Fruit fly (Drosophila melanogaster) whole organism, embryonic: Measurements from ENCODE around the gene CG14868.
A peak's percentile ranks its signal among the peaks of the same experiment; 100 is the strongest.

Experiments used
- CG11093 ChIP-seq: fragments of 200-800 bp; sonication (Bioruptor generic); IDR thresholded peaks from 3 replicates; pipeline ENCODE4 v1.3.6; 2022; ENCODE audit warnings: missing biosample characterization, missing genetic modification characterization
- CG13287 ChIP-seq: fragments of 200-800 bp; sonication (Bioruptor generic); IDR thresholded peaks from 2 replicates; pipeline ENCODE4 v1.3.6; 2022; ENCODE audit warnings: missing biosample characterization, missing genetic modification characterization; ENCODE audit not compliant: partially characterized antibody
- CG13624 ChIP-seq: fragments of 200-800 bp; sonication (Bioruptor generic); optimal IDR thresholded peaks from 2 replicates; lab custom pipeline; 2016; ENCODE audit warnings: missing biosample characterization, missing genetic modification characterization
- CG14050 ChIP-seq: fragments of 200-800 bp; sonication (Bioruptor generic); IDR thresholded peaks from 3 replicates; pipeline ENCODE4 v1.3.6; 2022; ENCODE audit warnings: missing biosample characterization, missing genetic modification characterization
- CG14710 ChIP-seq: fragments of 200-800 bp; sonication (Bioruptor generic); optimal IDR thresholded peaks from 3 replicates; lab custom pipeline; 2019; ENCODE audit warnings: missing biosample characterization, mild to moderate bottlenecking, missing genetic modification characterization, moderate library complexity
- CG16813 ChIP-seq: fragments of 200-800 bp; sonication (Bioruptor generic); IDR thresholded peaks from 3 replicates; pipeline ENCODE4 v1.3.6; 2022; ENCODE audit warnings: missing biosample characterization, missing genetic modification characterization; ENCODE audit not compliant: partially characterized antibody
- CG17186 ChIP-seq: fragments of 200-800 bp; sonication (Bioruptor generic); optimal IDR thresholded peaks from 3 replicates; lab custom pipeline; 2017; ENCODE audit warnings: missing biosample characterization, missing genetic modification reagents, missing genetic modification characterization
- CG17568 ChIP-seq: fragments of 200-800 bp; sonication (Bioruptor generic); optimal IDR thresholded peaks from 2 replicates; lab custom pipeline; 2018; ENCODE audit warnings: missing biosample characterization, mild to moderate bottlenecking, missing genetic modification characterization, moderate library complexity
- CG17802 ChIP-seq: fragments of 200-800 bp; sonication (Bioruptor generic); optimal IDR thresholded peaks from 2 replicates; lab custom pipeline; 2018; ENCODE audit warnings: missing biosample characterization, mild to moderate bottlenecking, missing genetic modification characterization, moderate library complexity
- CG2116 ChIP-seq: fragments of 200-800 bp; sonication (Bioruptor generic); optimal IDR thresholded peaks from 3 replicates; lab custom pipeline; 2018; ENCODE audit warnings: missing biosample characterization, mild to moderate bottlenecking, missing genetic modification characterization
- CG3407 ChIP-seq: fragments of 200-800 bp; sonication (Bioruptor generic); optimal IDR thresholded peaks from 2 replicates; lab custom pipeline; 2018; ENCODE audit warnings: missing biosample characterization, mild to moderate bottlenecking, missing genetic modification characterization
- CG34376 ChIP-seq: fragments of 200-800 bp; sonication (Bioruptor generic); optimal IDR thresholded peaks from 2 replicates; lab custom pipeline; 2018; ENCODE audit warnings: missing biosample characterization, mild to moderate bottlenecking, missing genetic modification characterization
- CG3847 ChIP-seq: fragments of 200-800 bp; sonication (Bioruptor generic); IDR thresholded peaks from 2 replicates; pipeline ENCODE4 v1.3.6; 2022; ENCODE audit warnings: missing biosample characterization, missing genetic modification characterization
- CG42726 ChIP-seq: fragments of 200-800 bp; sonication (Bioruptor generic); IDR thresholded peaks from 2 replicates; pipeline ENCODE4 v1.3.6; 2022; ENCODE audit warnings: missing biosample characterization, missing genetic modification characterization; ENCODE audit not compliant: partially characterized antibody
- CG43689 ChIP-seq: fragments of 200-800 bp; sonication (Bioruptor generic); IDR thresholded peaks from 2 replicates; pipeline ENCODE4 v1.3.6; 2022; ENCODE audit warnings: missing biosample characterization, missing genetic modification characterization
- CG4617 ChIP-seq: fragments of 200-800 bp; sonication (Bioruptor generic); optimal IDR thresholded peaks from 3 replicates; lab custom pipeline; 2016; ENCODE audit warnings: missing biosample characterization, missing genetic modification characterization, borderline replicate concordance
- CG6175 ChIP-seq: fragments of 200-800 bp; sonication (Bioruptor generic); IDR thresholded peaks from 3 replicates; pipeline ENCODE4 v1.3.6; 2022; ENCODE audit warnings: missing biosample characterization, missing genetic modification characterization
- CG6272 ChIP-seq: fragments of 200-800 bp; sonication (Bioruptor generic); IDR thresholded peaks from 2 replicates; pipeline ENCODE4 v1.3.6; 2022; ENCODE audit warnings: missing biosample characterization, missing genetic modification characterization
- CG9437 ChIP-seq: fragments of 200-800 bp; sonication (Bioruptor generic); optimal IDR thresholded peaks from 2 replicates; lab custom pipeline; 2018; ENCODE audit warnings: missing biosample characterization, mild to moderate bottlenecking, missing genetic modification characterization
- Deaf1 ChIP-seq: fragments of 200-800 bp; optimal IDR thresholded peaks from 3 replicates; lab custom pipeline; 2019; ENCODE audit warnings: missing biosample characterization, mild to moderate bottlenecking, missing genetic modification characterization, moderate library complexity
- Dll ChIP-seq: fragments of 200-800 bp; sonication (Bioruptor generic); IDR thresholded peaks from 4 replicates; pipeline ENCODE4 v1.3.6; 2022; ENCODE audit warnings: missing biosample characterization, missing genetic modification characterization; ENCODE audit not compliant: partially characterized antibody
- Gug ChIP-seq: fragments of 200-800 bp; sonication (Bioruptor generic); IDR thresholded peaks from 4 replicates; pipeline ENCODE4 v1.3.6; 2022; ENCODE audit warnings: missing biosample characterization, missing genetic modification characterization
- H2.0 ChIP-seq: fragments of 200-800 bp; sonication (Bioruptor generic); IDR thresholded peaks from 2 replicates; pipeline ENCODE4 v1.3.6; 2022; ENCODE audit warnings: missing biosample characterization, missing genetic modification characterization
- HmgD ChIP-seq: fragments of 200-800 bp; sonication (Bioruptor generic); optimal IDR thresholded peaks from 3 replicates; lab custom pipeline; 2016; ENCODE audit warnings: missing biosample characterization, missing genetic modification characterization
- Hr3 ChIP-seq: fragments of 200-800 bp; sonication (Bioruptor generic); optimal IDR thresholded peaks from 3 replicates; lab custom pipeline; 2016; ENCODE audit warnings: missing biosample characterization, missing genetic modification characterization
- Jarid2 ChIP-seq: fragments of 200-800 bp; sonication (Bioruptor generic); optimal IDR thresholded peaks from 3 replicates; lab custom pipeline; 2017; ENCODE audit warnings: mild to moderate bottlenecking, missing biosample characterization, missing genetic modification reagents, missing genetic modification characterization
- Lim3 ChIP-seq: fragments of 200-800 bp; sonication (Bioruptor generic); IDR thresholded peaks from 2 replicates; pipeline ENCODE4 v1.3.6; 2022; ENCODE audit warnings: missing biosample characterization, missing genetic modification characterization
- MESR4 ChIP-seq: fragments of 200-800 bp; sonication (Bioruptor generic); optimal IDR thresholded peaks from 2 replicates; lab custom pipeline; 2018; ENCODE audit warnings: missing biosample characterization, mild to moderate bottlenecking, missing genetic modification characterization, moderate library complexity
- Mad ChIP-seq: fragments of 200-800 bp; sonication (Bioruptor generic); optimal IDR thresholded peaks from 2 replicates; lab custom pipeline; 2016; ENCODE audit warnings: missing biosample characterization, missing genetic modification characterization
- Oaz ChIP-seq: fragments of 200-800 bp; sonication (Bioruptor generic); IDR thresholded peaks from 2 replicates; pipeline ENCODE4 v1.3.6; 2022; ENCODE audit warnings: missing biosample characterization, missing genetic modification characterization
- TFAM ChIP-seq: fragments of 200-800 bp; sonication (Bioruptor generic); optimal IDR thresholded peaks from 2 replicates; lab custom pipeline; 2017; ENCODE audit warnings: missing biosample characterization, missing genetic modification characterization, inconsistent platforms
- ab ChIP-seq: fragments of 200-800 bp; sonication (Bioruptor generic); optimal IDR thresholded peaks from 2 replicates; lab custom pipeline; 2016; ENCODE audit warnings: missing biosample characterization, missing genetic modification characterization
- ase ChIP-seq: fragments of 200-800 bp; sonication (Bioruptor generic); IDR thresholded peaks from 3 replicates; pipeline ENCODE4 v1.3.6; 2022; ENCODE audit warnings: missing biosample characterization, missing genetic modification characterization
- bigmax ChIP-seq: fragments of 200-800 bp; sonication (Bioruptor generic); optimal IDR thresholded peaks from 2 replicates; lab custom pipeline; 2018; ENCODE audit warnings: missing biosample characterization, mild to moderate bottlenecking, missing genetic modification characterization
- br ChIP-seq: fragments of >200 bp; optimal IDR thresholded peaks from 2 replicates; lab custom pipeline; 2017
- caup ChIP-seq: fragments of 200-800 bp; sonication (Bioruptor generic); optimal IDR thresholded peaks from 3 replicates; lab custom pipeline; 2017; ENCODE audit warnings: missing biosample characterization, mild to moderate bottlenecking, missing genetic modification characterization, moderate library complexity; ENCODE audit not compliant: severe bottlenecking
- disco-r ChIP-seq: fragments of 200-800 bp; sonication (Bioruptor generic); optimal IDR thresholded peaks from 2 replicates; lab custom pipeline; 2016; ENCODE audit warnings: missing biosample characterization, missing genetic modification characterization
- esg ChIP-seq: fragments of 200-800 bp; sonication (Bioruptor generic); conservative IDR thresholded peaks from 2 replicates; pipeline ENCODE4 v1.3.6; 2022; ENCODE audit warnings: missing biosample characterization, missing genetic modification characterization
- ftz-f1 ChIP-seq: fragments of 200-800 bp; sonication (Bioruptor generic); optimal IDR thresholded peaks from 2 replicates; lab custom pipeline; 2016; ENCODE audit warnings: missing biosample characterization, missing genetic modification characterization
- gcm2 ChIP-seq: fragments of 200-800 bp; sonication (Bioruptor generic); optimal IDR thresholded peaks from 2 replicates; lab custom pipeline; 2016; ENCODE audit warnings: missing biosample characterization, missing genetic modification characterization
- ken ChIP-seq: fragments of 200-800 bp; sonication (Bioruptor generic); IDR thresholded peaks from 3 replicates; pipeline ENCODE4 v1.3.6; 2022; ENCODE audit warnings: missing biosample characterization, missing genetic modification characterization
- maf-S ChIP-seq: fragments of 200-800 bp; sonication (Bioruptor generic); optimal IDR thresholded peaks from 2 replicates; lab custom pipeline; 2016; ENCODE audit warnings: missing biosample characterization, missing genetic modification characterization
- peb ChIP-seq: fragments of 200-800 bp; sonication (Bioruptor generic); IDR thresholded peaks from 2 replicates; pipeline ENCODE4 v1.3.6; 2022; ENCODE audit warnings: missing biosample characterization, missing genetic modification characterization
- ranshi ChIP-seq: fragments of 200-800 bp; sonication (Bioruptor generic); IDR thresholded peaks from 2 replicates; pipeline ENCODE4 v1.3.6; 2022; ENCODE audit warnings: missing biosample characterization, missing genetic modification characterization
- ro ChIP-seq: fragments of 200-800 bp; sonication (Bioruptor generic); IDR thresholded peaks from 2 replicates; pipeline ENCODE4 v1.3.6; 2022; ENCODE audit warnings: missing biosample characterization, missing genetic modification characterization
- sc ChIP-seq, 3 experiments: fragments of >200 bp in 2 of 3; fragments of 200-800 bp in 1 of 3; sonication (Bioruptor generic) in 1 of 3; optimal IDR thresholded peaks; 2 replicates in 2 of 3; 3 replicates in 1 of 3; lab custom pipeline; 2017; ENCODE audit warnings: mild to moderate bottlenecking in 1 of 3, missing biosample characterization in 1 of 3, missing genetic modification characterization in 1 of 3, missing genetic modification reagents in 1 of 3
- sima ChIP-seq: fragments of 200-800 bp; sonication (Bioruptor generic); optimal IDR thresholded peaks from 2 replicates; lab custom pipeline; 2016; ENCODE audit warnings: missing biosample characterization, missing genetic modification characterization
- sisA ChIP-seq: fragments of 200-800 bp; sonication (Bioruptor generic); IDR thresholded peaks from 2 replicates; pipeline ENCODE4 v1.3.6; 2022; ENCODE audit warnings: missing biosample characterization, missing genetic modification characterization
- sqz ChIP-seq: fragments of 200-800 bp; sonication (Bioruptor generic); optimal IDR thresholded peaks from 3 replicates; lab custom pipeline; 2018; ENCODE audit warnings: missing biosample characterization, mild to moderate bottlenecking, missing genetic modification characterization
- unpg ChIP-seq: fragments of 200-800 bp; sonication (Bioruptor generic); optimal IDR thresholded peaks from 3 replicates; lab custom pipeline; 2018; ENCODE audit warnings: missing biosample characterization, mild to moderate bottlenecking, missing genetic modification characterization, moderate library complexity
- vnd ChIP-seq: fragments of 200-800 bp; sonication (Bioruptor generic); IDR thresholded peaks from 3 replicates; pipeline ENCODE4 v1.3.6; 2022; ENCODE audit warnings: missing biosample characterization, missing genetic modification characterization; ENCODE audit not compliant: partially characterized antibody
- zfh2 ChIP-seq: fragments of 200-800 bp; sonication (Bioruptor generic); optimal IDR thresholded peaks from 2 replicates; lab custom pipeline; 2016; ENCODE audit warnings: missing biosample characterization, missing genetic modification characterization

The CG14868 gene

dm6 chr3R:15330472-15330871 is 39.3 kb downstream of the CG14868 start, which contains the start of gene mRpL9 (continued):
- TF ChIP-seq CG3407 (GFP tag; lab: Kevin White, UChicago) (no peak), caup (GFP tag; lab: Kevin White, UChicago) (no peak), ase (GFP tag; lab: Robert Waterston, UW) (no peak), Lim3 (no peak), unpg (GFP tag; lab: Kevin White, UChicago) (no peak), Jarid2 (GFP tag; lab: Kevin White, UChicago) (no peak), CG34376 (no peak), CG14050 (GFP tag; lab: Robert Waterston, UW) (no peak), ab (GFP tag; lab: Kevin White, UChicago) (no peak), sc (optimal IDR thresholded peaks at IDR 0.05; lab: Kevin White, UChicago) (no peak), sc (GFP tag; optimal IDR thresholded peaks at IDR 0.05; lab: Kevin White, UChicago) (no peak), CG43689 (GFP tag; lab: Robert Waterston, UW) (no peak), Mad (GFP tag; lab: Kevin White, UChicago) (peak; percentile 22), CG6175 (GFP tag; lab: Robert Waterston, UW) (no peak), peb (GFP tag; lab: Robert Waterston, UW) (no peak), sqz (GFP tag; lab: Kevin White, UChicago) (no peak), vnd (GFP tag; lab: Robert Waterston, UW) (no peak), Deaf1 (no peak), gcm2 (GFP tag; lab: Kevin White, UChicago) (no peak), ro (no peak), br (lab: Kevin White, UChicago) (no peak), bigmax (GFP tag; lab: Kevin White, UChicago) (no peak), CG13624 (peak; percentile 30), ftz-f1 (no peak), maf-S (no peak), CG42726 (GFP tag; lab: Robert Waterston, UW) (no peak), zfh2 (GFP tag; lab: Kevin White, UChicago) (peak; percentile 56), CG11093 (GFP tag; lab: Robert Waterston, UW) (no peak), CG17568 (GFP tag; lab: Kevin White, UChicago) (no peak), esg (no peak), CG17186 (GFP tag; lab: Kevin White, UChicago) (peak; percentile 51), sima (GFP tag; lab: Kevin White, UChicago) (no peak), CG9437 (GFP tag; lab: Kevin White, UChicago) (peak; percentile 90), disco-r (no peak), HmgD (GFP tag; lab: Kevin White, UChicago) (peak; percentile 17), sisA (GFP tag; lab: Robert Waterston, UW) (no peak), CG2116 (GFP tag; lab: Kevin White, UChicago) (peak; percentile 16), Dll (GFP tag; lab: Robert Waterston, UW) (peak; percentile 49; the same call in 2 of the 4 replicates), Hr3 (GFP tag; lab: Kevin White, UChicago) (no peak), H2.0 (GFP tag; lab: Robert Waterston, UW) (no peak), CG13287 (GFP tag; lab: Robert Waterston, UW) (no peak), TFAM (GFP tag; lab: Kevin White, UChicago) (no peak), MESR4 (peak; percentile 63), CG16813 (GFP tag; lab: Robert Waterston, UW) (no peak), ranshi (GFP tag; lab: Robert Waterston, UW) (no peak), CG4617 (GFP tag; lab: Kevin White, UChicago) (peak; percentile 76), CG14710 (tag; lab: Kevin White, UChicago) (peak; percentile 64), CG3847 (GFP tag; lab: Robert Waterston, UW) (peak; percentile 58), Gug (GFP tag; lab: Robert Waterston, UW) (peak; percentile 41; the same call in 1 of the 4 replicates), CG17802 (tag; lab: Kevin White, UChicago) (no peak), ken (GFP tag; lab: Robert Waterston, UW) (no peak), CG6272 (no peak), Oaz (GFP tag; lab: Robert Waterston, UW) (no peak)
